Fruit fly (Drosophila melanogaster) whole organism, embryonic: ENCODE results near the gene Bx.

Experiments
- CG10462 ChIP-seq: fragments of 200-800 bp; sonication (Bioruptor generic); optimal IDR thresholded peaks from 2 replicates; lab custom pipeline; 2016; ENCODE audit warnings: missing biosample characterization, missing genetic modification characterization
- CG10979 ChIP-seq: fragments of 200-800 bp; sonication (Bioruptor generic); optimal IDR thresholded peaks from 2 replicates; lab custom pipeline; 2018; ENCODE audit warnings: missing biosample characterization, mild to moderate bottlenecking, missing genetic modification characterization, moderate library complexity
- CG11504 ChIP-seq: fragments of 200-800 bp; sonication (Bioruptor generic); optimal IDR thresholded peaks from 3 replicates; lab custom pipeline; 2019; ENCODE audit warnings: missing biosample characterization, mild to moderate bottlenecking, missing genetic modification characterization, moderate library complexity
- CG13624 ChIP-seq: fragments of 200-800 bp; sonication (Bioruptor generic); optimal IDR thresholded peaks from 2 replicates; lab custom pipeline; 2016; ENCODE audit warnings: missing biosample characterization, missing genetic modification characterization
- CG14014 ChIP-seq: fragments of 200-800 bp; sonication (Bioruptor generic); IDR thresholded peaks from 2 replicates; pipeline ENCODE4 v1.3.6; 2022; ENCODE audit warnings: missing biosample characterization, missing genetic modification characterization
- CG1603 ChIP-seq: fragments of 200-800 bp; sonication (Bioruptor generic); optimal IDR thresholded peaks from 2 replicates; lab custom pipeline; 2019; ENCODE audit warnings: missing biosample characterization, mild to moderate bottlenecking, missing genetic modification characterization, moderate library complexity
- CG16813 ChIP-seq: fragments of 200-800 bp; sonication (Bioruptor generic); IDR thresholded peaks from 3 replicates; pipeline ENCODE4 v1.3.6; 2022; ENCODE audit warnings: missing biosample characterization, missing genetic modification characterization; ENCODE audit not compliant: partially characterized antibody
- CG17361 ChIP-seq: fragments of 200-800 bp; sonication (Bioruptor generic); IDR thresholded peaks from 3 replicates; pipeline ENCODE4 v1.3.6; 2022; ENCODE audit warnings: missing biosample characterization, missing genetic modification characterization
- CG17385 ChIP-seq: fragments of 200-800 bp; sonication (Bioruptor generic); optimal IDR thresholded peaks from 3 replicates; lab custom pipeline; 2018; ENCODE audit warnings: missing biosample characterization, mild to moderate bottlenecking, missing genetic modification characterization
- CG31441 ChIP-seq: fragments of 200-800 bp; sonication (Bioruptor generic); IDR thresholded peaks from 2 replicates; pipeline ENCODE4 v1.3.6; 2022; ENCODE audit warnings: missing biosample characterization, missing genetic modification characterization
- CG3163 ChIP-seq: fragments of 200-800 bp; sonication (Bioruptor generic); optimal IDR thresholded peaks from 3 replicates; lab custom pipeline; 2016; ENCODE audit warnings: missing biosample characterization, missing genetic modification characterization
- CG7271 ChIP-seq: fragments of 200-800 bp; sonication (Bioruptor generic); optimal IDR thresholded peaks from 2 replicates; lab custom pipeline; 2018; ENCODE audit warnings: missing biosample characterization, mild to moderate bottlenecking, missing genetic modification characterization, moderate library complexity
- CG7786 ChIP-seq: fragments of 200-800 bp; sonication (Bioruptor generic); optimal IDR thresholded peaks from 2 replicates; lab custom pipeline; 2016; ENCODE audit warnings: missing biosample characterization, missing genetic modification characterization
- CG8478 ChIP-seq: fragments of >200 bp; optimal IDR thresholded peaks from 2 replicates; lab custom pipeline; 2018
- CG8924 ChIP-seq: fragments of 200-800 bp; optimal IDR thresholded peaks from 3 replicates; lab custom pipeline; 2019; ENCODE audit warnings: missing biosample characterization, mild to moderate bottlenecking, missing genetic modification characterization, moderate library complexity
- CG9437 ChIP-seq: fragments of 200-800 bp; sonication (Bioruptor generic); optimal IDR thresholded peaks from 2 replicates; lab custom pipeline; 2018; ENCODE audit warnings: missing biosample characterization, mild to moderate bottlenecking, missing genetic modification characterization
- CTCF ChIP-seq: fragments of 200-800 bp; sonication (Bioruptor generic); optimal IDR thresholded peaks from 2 replicates; lab custom pipeline; 2017; ENCODE audit warnings: missing biosample characterization, mild to moderate bottlenecking, missing genetic modification characterization, moderate library complexity
- Camta ChIP-seq: fragments of 200-800 bp; sonication (Bioruptor generic); optimal IDR thresholded peaks from 2 replicates; lab custom pipeline; 2016; ENCODE audit warnings: missing biosample characterization, missing genetic modification characterization
- Chrac-16 ChIP-seq: fragments of 200-800 bp; sonication (Bioruptor generic); optimal IDR thresholded peaks from 3 replicates; lab custom pipeline; 2016; ENCODE audit warnings: missing biosample characterization, missing genetic modification characterization
- Dfd ChIP-seq, 2 experiments: fragments of >200 bp; optimal IDR thresholded peaks; 2 replicates each; lab custom pipeline; 2017; ENCODE audit warnings: missing biosample characterization in 2 of 2, missing genetic modification characterization in 2 of 2
- Dip2 ChIP-seq: fragments of 200-800 bp; sonication (Bioruptor generic); IDR thresholded peaks from 2 replicates; pipeline ENCODE4 v1.3.6; 2022; ENCODE audit warnings: missing biosample characterization, missing genetic modification characterization
- Drgx ChIP-seq: fragments of 200-800 bp; sonication (Bioruptor generic); IDR thresholded peaks from 2 replicates; pipeline ENCODE4 v1.3.6; 2022; ENCODE audit warnings: missing biosample characterization, missing genetic modification characterization
- Hsf ChIP-seq: fragments of 200-800 bp; sonication (Bioruptor generic); optimal IDR thresholded peaks from 3 replicates; lab custom pipeline; 2016; ENCODE audit warnings: missing biosample characterization, missing genetic modification characterization
- Nf-YA ChIP-seq: fragments of 200-800 bp; sonication (Bioruptor generic); IDR thresholded peaks from 2 replicates; pipeline ENCODE4 v1.3.6; 2022; ENCODE audit warnings: missing biosample characterization, missing genetic modification characterization
- Nf-YC ChIP-seq: fragments of 200-800 bp; optimal IDR thresholded peaks from 3 replicates; lab custom pipeline; 2019; ENCODE audit warnings: missing biosample characterization, mild to moderate bottlenecking, missing genetic modification characterization, moderate library complexity
- Sry-β ChIP-seq: fragments of 200-800 bp; sonication (Bioruptor generic); optimal IDR thresholded peaks from 2 replicates; lab custom pipeline; 2018; ENCODE audit warnings: missing biosample characterization, mild to moderate bottlenecking, missing genetic modification characterization, moderate library complexity
- Sry-δ ChIP-seq: fragments of 200-800 bp; sonication (Bioruptor generic); optimal IDR thresholded peaks from 2 replicates; lab custom pipeline; 2016; ENCODE audit warnings: missing biosample characterization, missing genetic modification characterization
- Ssrp ChIP-seq: fragments of 200-800 bp; sonication (Bioruptor generic); optimal IDR thresholded peaks from 2 replicates; lab custom pipeline; 2018; ENCODE audit warnings: missing biosample characterization, mild to moderate bottlenecking, missing genetic modification characterization, moderate library complexity
- Stat92E ChIP-seq, 3 experiments: fragments of >200 bp in 2 of 3; fragments of 200-800 bp in 1 of 3; sonication (Bioruptor generic) in 1 of 3; optimal IDR thresholded peaks; 2 replicates each; lab custom pipeline; 2017 to 2019; ENCODE audit warnings: missing biosample characterization in 3 of 3, missing genetic modification characterization in 3 of 3, mild to moderate bottlenecking in 1 of 3, moderate library complexity in 1 of 3
- ac ChIP-seq: fragments of 200-800 bp; sonication (Bioruptor generic); optimal IDR thresholded peaks from 3 replicates; lab custom pipeline; 2017; ENCODE audit warnings: missing biosample characterization, mild to moderate bottlenecking, missing genetic modification characterization
- az2 ChIP-seq: fragments of 200-800 bp; sonication (Bioruptor generic); optimal IDR thresholded peaks from 3 replicates; lab custom pipeline; 2016; ENCODE audit warnings: missing biosample characterization, missing genetic modification characterization
- bsh ChIP-seq, 2 experiments: fragments of 200-800 bp; sonication (Bioruptor generic); optimal IDR thresholded peaks; 2 replicates each; lab custom pipeline; 2017 to 2018; ENCODE audit warnings: mild to moderate bottlenecking in 2 of 2, missing biosample characterization in 2 of 2, missing genetic modification characterization in 2 of 2, moderate library complexity in 1 of 2
- chif ChIP-seq, 2 experiments: fragments of 200-800 bp; sonication (Bioruptor generic); optimal IDR thresholded peaks; 3 replicates each; lab custom pipeline; 2016; ENCODE audit warnings: missing biosample characterization in 2 of 2, missing genetic modification characterization in 2 of 2
- dati ChIP-seq: fragments of 200-800 bp; sonication (Bioruptor generic); IDR thresholded peaks from 2 replicates; pipeline ENCODE4 v1.3.6; 2022; ENCODE audit warnings: missing biosample characterization, missing genetic modification characterization
- disco-r ChIP-seq: fragments of 200-800 bp; sonication (Bioruptor generic); optimal IDR thresholded peaks from 2 replicates; lab custom pipeline; 2016; ENCODE audit warnings: missing biosample characterization, missing genetic modification characterization
- fu2 ChIP-seq: fragments of 200-800 bp; sonication (Bioruptor generic); optimal IDR thresholded peaks from 2 replicates; lab custom pipeline; 2016; ENCODE audit warnings: missing biosample characterization, missing genetic modification characterization
- insv ChIP-seq, 2 experiments: fragments of 200-800 bp; sonication (Bioruptor generic); optimal IDR thresholded peaks; 3 replicates each; lab custom pipeline; 2016 to 2018; ENCODE audit warnings: missing biosample characterization in 2 of 2, missing genetic modification characterization in 2 of 2
- nerfin-2 ChIP-seq: fragments of 200-800 bp; sonication (Bioruptor generic); IDR thresholded peaks from 2 replicates; pipeline ENCODE4 v1.3.6; 2022; ENCODE audit warnings: missing biosample characterization, missing genetic modification characterization; ENCODE audit not compliant: partially characterized antibody
- org-1 ChIP-seq: fragments of 200-800 bp; sonication (Bioruptor generic); optimal IDR thresholded peaks from 2 replicates; lab custom pipeline; 2017; ENCODE audit warnings: missing biosample characterization, missing genetic modification characterization
- pho ChIP-seq: fragments of 200-800 bp; sonication (Bioruptor generic); optimal IDR thresholded peaks from 2 replicates; lab custom pipeline; 2016; ENCODE audit warnings: missing biosample characterization, missing genetic modification characterization
- row ChIP-seq: fragments of 200-800 bp; sonication (Bioruptor generic); IDR thresholded peaks from 3 replicates; pipeline ENCODE4 v1.3.6; 2022; ENCODE audit warnings: missing biosample characterization, missing genetic modification characterization
- sc ChIP-seq, 3 experiments: fragments of >200 bp in 2 of 3; fragments of 200-800 bp in 1 of 3; sonication (Bioruptor generic) in 1 of 3; optimal IDR thresholded peaks; 2 replicates in 2 of 3; 3 replicates in 1 of 3; lab custom pipeline; 2017; ENCODE audit warnings: mild to moderate bottlenecking in 1 of 3, missing biosample characterization in 1 of 3, missing genetic modification characterization in 1 of 3, missing genetic modification reagents in 1 of 3
- slbo ChIP-seq: fragments of 200-800 bp; sonication (Bioruptor generic); IDR thresholded peaks from 2 replicates; pipeline ENCODE4 v1.3.6; 2022; ENCODE audit warnings: missing biosample characterization, missing genetic modification characterization
- stwl ChIP-seq: fragments of 200-800 bp; sonication (Bioruptor generic); optimal IDR thresholded peaks from 3 replicates; lab custom pipeline; 2018; ENCODE audit warnings: missing biosample characterization, mild to moderate bottlenecking, missing genetic modification characterization, moderate library complexity
- tap ChIP-seq: fragments of 200-800 bp; optimal IDR thresholded peaks from 3 replicates; lab custom pipeline; 2019; ENCODE audit warnings: missing biosample characterization, mild to moderate bottlenecking, missing genetic modification characterization, moderate library complexity
- tll ChIP-seq, 2 experiments: fragments of 200-800 bp in 1 of 2; fragments of >200 bp in 1 of 2; sonication (Bioruptor generic) in 1 of 2; optimal IDR thresholded peaks; 2 replicates each; lab custom pipeline; 2017 to 2019; ENCODE audit warnings: missing biosample characterization in 2 of 2, missing genetic modification characterization in 2 of 2, mild to moderate bottlenecking in 1 of 2, moderate library complexity in 1 of 2
- vnd ChIP-seq: fragments of 200-800 bp; sonication (Bioruptor generic); IDR thresholded peaks from 3 replicates; pipeline ENCODE4 v1.3.6; 2022; ENCODE audit warnings: missing biosample characterization, missing genetic modification characterization; ENCODE audit not compliant: partially characterized antibody
- wor ChIP-seq: fragments of 200-800 bp; sonication (Bioruptor generic); IDR thresholded peaks from 2 replicates; pipeline ENCODE4 v1.3.6; 2022; ENCODE audit warnings: missing biosample characterization, missing genetic modification characterization
- zen2 ChIP-seq: fragments of 200-800 bp; sonication (Bioruptor generic); IDR thresholded peaks from 3 replicates; pipeline ENCODE4 v1.3.6; 2022; ENCODE audit warnings: missing biosample characterization, missing genetic modification characterization; ENCODE audit not compliant: partially characterized antibody

Gene Bx

dm6 chrX:18565630-18566319 is 50.5 kb downstream of the Bx start (continued):
- TF ChIP-seq Chrac-16 (GFP tag; lab: Kevin White, UChicago) (no peak), insv (GFP tag; optimal IDR thresholded peaks at IDR 0.05; lab: Kevin White, UChicago) (no peak), CG17361 (GFP tag; lab: Robert Waterston, UW) (peak; percentile 24; the same call in 1 of the 3 replicates), Drgx (GFP tag; lab: Robert Waterston, UW) (peak; percentile 68), CG14014 (GFP tag; lab: Robert Waterston, UW) (peak; percentile 54; the same call in 1 of the 2 replicates), CG7786 (GFP tag; lab: Kevin White, UChicago) (no peak), tap (tag; lab: Kevin White, UChicago) (no peak), chif (GFP tag; optimal IDR thresholded peaks at IDR 0.05; lab: Kevin White, UChicago) (no peak), CG7271 (tag; lab: Kevin White, UChicago) (no peak), slbo (GFP tag; lab: Robert Waterston, UW) (peak; percentile 10; the same call in 1 of the 2 replicates), bsh (GFP tag; optimal IDR thresholded peaks at IDR 0.05; lab: Kevin White, UChicago) (peak in 1 of 2 experiments; percentile 28), az2 (GFP tag; lab: Kevin White, UChicago) (no peak), ac (no peak), CG10979 (tag; lab: Kevin White, UChicago) (no peak), Ssrp (tag; lab: Kevin White, UChicago) (peak; percentile 9), fu2 (GFP tag; lab: Kevin White, UChicago) (no peak), Camta (no peak), Sry-δ (GFP tag; lab: Kevin White, UChicago) (no peak), vnd (0 out of 3 replicates have a peak, but pooled peaks have one; percentile 14), pho (GFP tag; lab: Kevin White, UChicago) (no peak), CG9437 (GFP tag; lab: Kevin White, UChicago) (no peak), Hsf (GFP tag; lab: Kevin White, UChicago) (no peak), wor (GFP tag; lab: Robert Waterston, UW) (no peak), row (GFP tag; lab: Robert Waterston, UW) (peak; percentile 54; the same call in 2 of the 3 replicates), nerfin-2 (GFP tag; lab: Robert Waterston, UW) (no peak), dati (GFP tag; lab: Robert Waterston, UW) (no peak), CG17385 (GFP tag; lab: Kevin White, UChicago) (peak; percentile 2), CG16813 (GFP tag; lab: Robert Waterston, UW) (peak; percentile 57), tll (GFP tag; optimal IDR thresholded peaks at IDR 0.05; lab: Kevin White, UChicago) (no peak), CG11504 (tag; lab: Kevin White, UChicago) (peak; percentile 19), Dfd (GFP tag; optimal IDR thresholded peaks at IDR 0.05; lab: Kevin White, UChicago) (no peak), Nf-YA (GFP tag; lab: Robert Waterston, UW) (no peak), Sry-β (GFP tag; lab: Kevin White, UChicago) (no peak), disco-r (GFP tag; lab: Kevin White, UChicago) (no peak), CG8478 (lab: Kevin White, UChicago) (no peak), CG10462 (GFP tag; lab: Kevin White, UChicago) (no peak), CG8924 (tag; lab: Kevin White, UChicago) (no peak), CTCF (GFP tag; lab: Kevin White, UChicago) (peak; percentile 18), Nf-YC (tag; lab: Kevin White, UChicago) (no peak), CG13624 (GFP tag; lab: Kevin White, UChicago) (no peak), stwl (tag; lab: Kevin White, UChicago) (peak; percentile 74), org-1 (GFP tag; lab: Kevin White, UChicago) (no peak), Dip2 (GFP tag; lab: Robert Waterston, UW) (no peak), CG3163 (no peak), sc (optimal IDR thresholded peaks at IDR 0.05; lab: Kevin White, UChicago) (no peak), sc (GFP tag; optimal IDR thresholded peaks at IDR 0.05; lab: Kevin White, UChicago) (no peak), CG1603 (tag; lab: Kevin White, UChicago) (no peak), Stat92E (GFP tag; optimal IDR thresholded peaks at IDR 0.05; lab: Kevin White, UChicago) (no peak), zen2 (GFP tag; lab: Robert Waterston, UW) (no peak), CG31441 (0 out of 2 replicates have a peak, but pooled peaks have one; percentile 24)
